Fruit fly (Drosophila melanogaster): ENCODE data around the gene PH4alphaSG1.

The PH4alphaSG1 gene

DNA sequence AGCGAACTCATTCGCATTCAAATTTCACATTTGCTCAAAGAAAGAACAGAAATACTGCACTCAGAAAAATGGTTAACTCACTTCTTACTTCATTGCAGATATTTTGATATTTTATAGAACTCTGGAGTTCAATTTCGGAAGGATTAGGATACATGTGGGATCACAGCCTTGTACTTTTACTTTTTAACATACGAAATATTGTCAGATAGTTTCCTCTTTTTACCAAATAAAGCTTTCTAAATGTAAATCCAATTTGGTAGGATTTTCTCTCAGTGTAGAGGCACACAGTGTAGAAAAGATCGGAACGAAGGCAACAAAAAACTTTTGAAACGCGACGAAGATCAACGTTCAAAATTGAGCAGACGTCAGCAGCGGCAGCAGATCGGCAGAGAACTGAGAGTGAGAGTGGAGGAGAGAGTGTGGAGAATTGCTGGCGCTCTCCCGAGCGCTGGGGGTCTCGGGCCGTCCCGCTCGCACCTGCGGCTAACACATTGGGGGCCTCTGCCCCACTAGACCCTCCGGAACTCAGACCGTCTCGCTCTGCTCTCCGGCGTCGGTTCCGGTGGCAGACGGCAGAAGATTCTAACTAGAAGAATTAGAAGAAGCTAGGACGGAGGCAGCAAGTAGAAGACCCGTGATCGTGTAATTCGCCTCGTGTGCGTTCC, 26.7 kb upstream of the PH4alphaSG1 start, which contains the start of gene tmod (continued):
- peak; percentile 31 for TF ChIP-seq CG9609 (GFP tag; optimal IDR thresholded peaks at IDR 0.05)
- no peak for TF ChIP-seq CG5953 (GFP tag; IDR thresholded peaks at IDR 0.05)
- no peak for TF ChIP-seq CG30431 (GFP tag; optimal IDR thresholded peaks at IDR 0.05)
- no peak for TF ChIP-seq hb (GFP tag; IDR thresholded peaks at IDR 0.05; ENCODE audit: partially characterized antibody)
- TF ChIP-seq Tbp (GFP tag; optimal IDR thresholded peaks at IDR 0.05) = no peak
- no peak for TF ChIP-seq C15 (GFP tag; IDR thresholded peaks at IDR 0.05)
- no peak for TF ChIP-seq CG4360 (GFP tag; IDR thresholded peaks at IDR 0.05)
- no peak for TF ChIP-seq Gsc (GFP tag; IDR thresholded peaks at IDR 0.05)
- no peak for TF ChIP-seq CG7786 (GFP tag; optimal IDR thresholded peaks at IDR 0.05)
- peak; percentile 54 for TF ChIP-seq CG8388 (GFP tag; optimal IDR thresholded peaks at IDR 0.05)
- TF ChIP-seq CG12104 (GFP tag; optimal IDR thresholded peaks at IDR 0.05) = no peak
- peak; percentile 95 for TF ChIP-seq aop (GFP tag; IDR thresholded peaks at IDR 0.05)
- TF ChIP-seq B-H2 (GFP tag; optimal IDR thresholded peaks at IDR 0.05) = peak; percentile 19
- peak; percentile 34; the same call in 1 of the 2 replicates for TF ChIP-seq esg (GFP tag; conservative IDR thresholded peaks at IDR 0.05)
- no peak for TF ChIP-seq exex (tag; optimal IDR thresholded peaks at IDR 0.05)
- TF ChIP-seq CG2889 (GFP tag; IDR thresholded peaks at IDR 0.05) = no peak
- no peak for TF ChIP-seq dm (GFP tag; optimal IDR thresholded peaks at IDR 0.05)
- TF ChIP-seq CG1602 (GFP tag; optimal IDR thresholded peaks at IDR 0.05) = peak; percentile 5
- TF ChIP-seq gsb-n (tag; optimal IDR thresholded peaks at IDR 0.05) = peak; percentile 45
- TF ChIP-seq CG3281 (GFP tag; optimal IDR thresholded peaks at IDR 0.05) = peak; percentile 43
- peak; percentile 65 for TF ChIP-seq CG2712 (tag; optimal IDR thresholded peaks at IDR 0.05)
- TF ChIP-seq E2f2 (GFP tag; IDR thresholded peaks at IDR 0.05) = peak; percentile 20; the same call in 1 of the 2 replicates
- TF ChIP-seq HmgD (GFP tag; optimal IDR thresholded peaks at IDR 0.05) = no peak
- no peak for TF ChIP-seq gcm2 (GFP tag; optimal IDR thresholded peaks at IDR 0.05)
- peak; percentile 54 for TF ChIP-seq grau (tag; optimal IDR thresholded peaks at IDR 0.05)
- peak; percentile 37 for TF ChIP-seq mam (GFP tag; optimal IDR thresholded peaks at IDR 0.05)
- TF ChIP-seq CG14710 (tag; optimal IDR thresholded peaks at IDR 0.05) = peak; percentile 60
- no peak for TF ChIP-seq grn (GFP tag; optimal IDR thresholded peaks at IDR 0.05)
- TF ChIP-seq CG11398 (GFP tag; optimal IDR thresholded peaks at IDR 0.05) = no peak
- no peak for TF ChIP-seq crp (GFP tag; optimal IDR thresholded peaks at IDR 0.05)
- peak; percentile 55 for TF ChIP-seq wek (GFP tag; optimal IDR thresholded peaks at IDR 0.05)
- no peak for TF ChIP-seq tup (GFP tag; optimal IDR thresholded peaks at IDR 0.05)
- peak; percentile 37; the same call in 1 of the 2 replicates for TF ChIP-seq Rx (GFP tag; IDR thresholded peaks at IDR 0.05)
- peak; percentile 2 for TF ChIP-seq org-1 (GFP tag; optimal IDR thresholded peaks at IDR 0.05)
- TF ChIP-seq B-H1 (GFP tag; IDR thresholded peaks at IDR 0.05) = no peak
- 0 out of 2 replicates have a peak, but pooled peaks have one; percentile 11 for TF ChIP-seq CG1024 (GFP tag; IDR thresholded peaks at IDR 0.05)
- no peak for TF ChIP-seq Optix (GFP tag; IDR thresholded peaks at IDR 0.05)
- TF ChIP-seq gce (GFP tag; IDR thresholded peaks at IDR 0.05) = no peak
- no peak for TF ChIP-seq Oaz (GFP tag; IDR thresholded peaks at IDR 0.05)
- peak; percentile 30 for TF ChIP-seq twi (tag; optimal IDR thresholded peaks at IDR 0.05)
- TF ChIP-seq zen (tag; optimal IDR thresholded peaks at IDR 0.05) = peak; percentile 3
- no peak for TF ChIP-seq CG11093 (GFP tag; IDR thresholded peaks at IDR 0.05)
- peak; percentile 25 for TF ChIP-seq CG3407 (GFP tag; optimal IDR thresholded peaks at IDR 0.05)
- TF ChIP-seq Mrtf (GFP tag; IDR thresholded peaks at IDR 0.05) = no peak
- TF ChIP-seq CG18619 (GFP tag; optimal IDR thresholded peaks at IDR 0.05) = no peak
- TF ChIP-seq Dip3 (GFP tag; optimal IDR thresholded peaks at IDR 0.05) = no peak
- TF ChIP-seq Fer2 (tag; optimal IDR thresholded peaks at IDR 0.05) = no peak
- peak; percentile 17 for TF ChIP-seq kni (GFP tag; optimal IDR thresholded peaks at IDR 0.05)
- peak; percentile 54 for TF ChIP-seq D19A (tag; optimal IDR thresholded peaks at IDR 0.05)
- TF ChIP-seq CG6854 (GFP tag; optimal IDR thresholded peaks at IDR 0.05) = peak; percentile 12
- no peak for TF ChIP-seq CG12236 (GFP tag; optimal IDR thresholded peaks at IDR 0.05)
